Fruit fly (Drosophila melanogaster): ENCODE results near the gene CG45100.

DNA sequence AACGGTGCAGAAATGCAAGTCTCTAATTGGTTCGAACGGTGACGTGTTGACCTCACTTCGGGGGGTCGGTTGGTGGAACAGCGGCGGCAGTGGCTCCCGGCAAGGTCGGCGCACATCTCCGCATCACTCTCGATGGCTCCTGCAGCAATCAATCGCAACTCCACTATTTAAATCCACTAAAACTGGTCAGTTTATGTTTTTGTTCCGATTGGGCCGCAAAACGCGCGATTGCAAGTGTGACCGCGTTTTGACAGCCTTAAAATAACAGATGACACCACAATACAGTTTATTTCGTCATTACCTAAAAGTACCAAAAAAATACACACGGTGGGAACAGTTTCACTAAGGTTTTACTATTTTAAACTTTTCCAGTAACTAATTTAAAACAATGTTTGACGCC is 9.9 kb downstream of the CG45100 start, which contains the start of gene PEK:
- TF ChIP-seq Myc (optimal IDR thresholded peaks at IDR 0.05) (no peak), h (optimal IDR thresholded peaks at IDR 0.05) (no peak), psq (optimal IDR thresholded peaks at IDR 0.05) (no peak), Sin3A (optimal IDR thresholded peaks at IDR 0.05) (no peak)

All from Kc167 (cell line).